Worm (Caenorhabditis elegans) whole organism, young adult: Measurements from ENCODE around the gene abu-4.

ENCODE experiments used
- B0019.2 ChIP-seq: fragments of 200-800 bp; sonication (Bioruptor generic); conservative IDR thresholded peaks from 2 replicates; pipeline ENCODE4 v1.3.6; 2022; ENCODE audit warnings: missing genetic modification reagents, missing genetic modification characterization, missing compliant biosample characterization
- B0261.1 ChIP-seq: sonication (generic microtip); optimal IDR thresholded peaks from 2 replicates; lab custom pipeline; 2016; ENCODE audit warnings: mild to moderate bottlenecking, missing genetic modification characterization, moderate library complexity, missing compliant biosample characterization
- F22D6.2 ChIP-seq: sonication (generic microtip); optimal IDR thresholded peaks from 2 replicates; lab custom pipeline; 2016; ENCODE audit warnings: mild to moderate bottlenecking, missing genetic modification characterization, missing compliant biosample characterization
- F23B12.7 ChIP-seq: sonication (generic microtip); optimal IDR thresholded peaks from 2 replicates; lab custom pipeline; 2017; ENCODE audit warnings: missing genetic modification characterization, mild to moderate bottlenecking, missing compliant biosample characterization, antibody characterized with exemption, moderate library complexity; ENCODE audit not compliant: insufficient read depth
- F33H1.4 ChIP-seq: fragments of 200-800 bp; sonication (Bioruptor generic); IDR thresholded peaks from 2 replicates; pipeline ENCODE4 v1.3.6; 2022; ENCODE audit warnings: missing genetic modification reagents, missing genetic modification characterization, missing compliant biosample characterization
- F52B5.7 ChIP-seq: sonication (generic microtip); optimal IDR thresholded peaks from 2 replicates; lab custom pipeline; 2016; ENCODE audit warnings: mild to moderate bottlenecking, missing genetic modification characterization, missing compliant biosample characterization
- akir-1 ChIP-seq: fragments of 200-800 bp; sonication (Bioruptor generic); optimal IDR thresholded peaks from 2 replicates; lab custom pipeline; 2018; ENCODE audit warnings: mild to moderate bottlenecking, missing genetic modification characterization, moderate library complexity, missing compliant biosample characterization
- cebp-2 ChIP-seq: fragments of 200-800 bp; sonication (Bioruptor generic); IDR thresholded peaks from 2 replicates; pipeline ENCODE4 v1.3.6; 2022; ENCODE audit warnings: missing genetic modification characterization, missing compliant biosample characterization
- ceh-100 ChIP-seq: fragments of 200-800 bp; sonication (Bioruptor generic); IDR thresholded peaks from 2 replicates; pipeline ENCODE4 v1.3.6; 2022; ENCODE audit warnings: missing genetic modification reagents, missing genetic modification characterization, missing compliant biosample characterization
- ceh-27 ChIP-seq: fragments of 200-800 bp; sonication (Bioruptor generic); optimal IDR thresholded peaks from 2 replicates; lab custom pipeline; 2018; ENCODE audit warnings: mild to moderate bottlenecking, missing genetic modification characterization, moderate library complexity, missing compliant biosample characterization
- ceh-40 ChIP-seq: fragments of 200-800 bp; sonication (Bioruptor generic); IDR thresholded peaks from 2 replicates; pipeline ENCODE4 v1.3.6; 2022; ENCODE audit warnings: missing genetic modification characterization, missing compliant biosample characterization
- ceh-58 ChIP-seq: fragments of 200-800 bp; sonication (Bioruptor generic); IDR thresholded peaks from 2 replicates; pipeline ENCODE4 v1.3.6; 2022; ENCODE audit warnings: missing genetic modification characterization, missing compliant biosample characterization
- ceh-79 ChIP-seq: sonication (generic microtip); optimal IDR thresholded peaks from 2 replicates; lab custom pipeline; 2017; ENCODE audit warnings: mild to moderate bottlenecking, missing genetic modification characterization, missing compliant biosample characterization
- efl-1 ChIP-seq: fragments of 150-350 bp; optimal IDR thresholded peaks from 2 replicates; lab custom pipeline; 2014; ENCODE audit warnings: missing biosample characterization, missing genetic modification reagents, missing genetic modification characterization
- egl-18 ChIP-seq: fragments of 200-800 bp; sonication (Bioruptor generic); IDR thresholded peaks from 2 replicates; pipeline ENCODE4 v1.3.6; 2022; ENCODE audit warnings: missing genetic modification reagents, missing genetic modification characterization, missing compliant biosample characterization
- ekl-4 ChIP-seq: fragments of 200-800 bp; sonication (Bioruptor generic); IDR thresholded peaks from 2 replicates; pipeline ENCODE4 v1.3.6; 2022; ENCODE audit warnings: missing genetic modification reagents, missing genetic modification characterization, missing compliant biosample characterization
- hrde-1 ChIP-seq: sonication (generic microtip); optimal IDR thresholded peaks from 2 replicates; lab custom pipeline; 2016; ENCODE audit warnings: missing genetic modification characterization, mild to moderate bottlenecking, missing compliant biosample characterization, moderate library complexity, missing genotype, missing genetic modification reagents, borderline replicate concordance
- mcd-1 ChIP-seq: fragments of 200-800 bp; sonication (Bioruptor generic); IDR thresholded peaks from 2 replicates; pipeline ENCODE4 v1.3.6; 2022; ENCODE audit warnings: missing genetic modification reagents, missing genetic modification characterization, missing compliant biosample characterization
- mxl-1 ChIP-seq: sonication (generic microtip); optimal IDR thresholded peaks from 2 replicates; lab custom pipeline; 2016; ENCODE audit warnings: missing genetic modification characterization, missing compliant biosample characterization
- nfya-2 ChIP-seq: fragments of 200-800 bp; sonication (Bioruptor generic); IDR thresholded peaks from 2 replicates; pipeline ENCODE4 v1.3.6; 2022; ENCODE audit warnings: missing genetic modification reagents, missing genetic modification characterization, missing compliant biosample characterization
- nhr-80 ChIP-seq: sonication (generic microtip); optimal IDR thresholded peaks from 2 replicates; lab custom pipeline; 2016; ENCODE audit warnings: missing genetic modification characterization, missing compliant biosample characterization
- rcor-1 ChIP-seq: fragments of 200-800 bp; sonication (Bioruptor generic); IDR thresholded peaks from 2 replicates; pipeline ENCODE4 v1.3.6; 2022; ENCODE audit warnings: missing genetic modification reagents, missing genetic modification characterization, missing compliant biosample characterization
- rec-8 ChIP-seq, 2 experiments: sonication (generic microtip); optimal IDR thresholded peaks; 2 replicates each; lab custom pipeline; 2016; ENCODE audit warnings: mild to moderate bottlenecking in 2 of 2, missing genetic modification characterization in 2 of 2, missing genetic modification reagents in 2 of 2, missing genotype in 2 of 2, missing biosample characterization in 1 of 2, missing compliant biosample characterization in 1 of 2, moderate library complexity in 1 of 2
- sdz-38 ChIP-seq: sonication (generic microtip); optimal IDR thresholded peaks from 2 replicates; lab custom pipeline; 2016; ENCODE audit warnings: missing genotype, missing genetic modification characterization, missing compliant biosample characterization
- tlf-1 ChIP-seq: fragments of 200-800 bp; sonication (Bioruptor generic); optimal IDR thresholded peaks from 2 replicates; lab custom pipeline; 2018; ENCODE audit warnings: mild to moderate bottlenecking, missing genetic modification characterization, missing compliant biosample characterization
- zfh-2 ChIP-seq: fragments of 200-800 bp; sonication (Bioruptor generic); conservative IDR thresholded peaks from 2 replicates; pipeline ENCODE4 v1.3.6; 2022; ENCODE audit warnings: missing genetic modification reagents, missing genetic modification characterization, missing compliant biosample characterization
- zim-3 ChIP-seq: sonication (generic microtip); optimal IDR thresholded peaks from 2 replicates; lab custom pipeline; 2017; ENCODE audit warnings: mild to moderate bottlenecking, missing genetic modification characterization, moderate library complexity, missing compliant biosample characterization
- ztf-26 ChIP-seq: sonication (generic microtip); optimal IDR thresholded peaks from 2 replicates; lab custom pipeline; 2017; ENCODE audit warnings: missing genetic modification characterization, missing compliant biosample characterization
- ztf-28 ChIP-seq: fragments of 200-800 bp; sonication (Bioruptor generic); IDR thresholded peaks from 2 replicates; pipeline ENCODE4 v1.3.6; 2022; ENCODE audit warnings: missing genetic modification reagents, missing genetic modification characterization, missing compliant biosample characterization
- ztf-3 ChIP-seq: fragments of 200-800 bp; sonication (Bioruptor generic); optimal IDR thresholded peaks from 2 replicates; lab custom pipeline; 2018; ENCODE audit warnings: mild to moderate bottlenecking, missing genetic modification characterization, missing compliant biosample characterization

The abu-4 gene

DNA sequence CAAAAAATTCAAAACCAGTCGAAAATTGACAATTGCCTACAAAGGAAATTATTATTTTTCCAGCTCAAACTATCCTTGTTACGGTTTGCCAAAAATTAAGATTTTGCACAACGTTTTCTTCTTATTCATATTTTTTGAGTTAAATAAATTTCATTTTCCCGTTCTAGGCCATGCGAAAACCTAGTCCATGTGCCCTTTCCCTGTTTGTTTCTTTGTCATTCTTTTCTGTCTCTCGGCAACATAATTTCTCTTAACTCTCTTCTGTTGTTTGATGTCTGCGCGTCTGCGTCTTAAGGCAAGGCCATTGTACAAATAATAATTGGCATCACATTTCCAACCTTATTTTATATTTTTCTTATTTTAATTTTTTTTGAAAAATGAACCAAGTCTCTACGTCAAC lies 6.9 kb downstream of the abu-4 start, which contains the start of gene nhr-228 (continued):
- TF ChIP-seq ztf-26 (tag; lab: Kevin White, UChicago) (no peak), ztf-3 (GFP tag; lab: Kevin White, UChicago) (no peak), nfya-2 (GFP tag; lab: Robert Waterston, UW) (no peak), ceh-79 (no peak), mxl-1 (no peak), ekl-4 (GFP tag; lab: Robert Waterston, UW) (no peak), zfh-2 (GFP tag; lab: Robert Waterston, UW) (no peak), F22D6.2 (tag; lab: Kevin White, UChicago) (no peak), zim-3 (no peak), F23B12.7 (no peak), efl-1 (GFP tag; lab: Kevin White, UChicago) (no peak)

ce11 chrV:2285107-2285506 lies 10.5 kb downstream of the abu-4 start, which contains the start of gene nhr-227:
TSS of gene nhr-227 (plus strand) at chrV:2285432.
- TF ChIP-seq akir-1 (GFP tag; lab: Kevin White, UChicago) (no peak), ceh-100 (no peak), ztf-26 (tag; lab: Kevin White, UChicago) (no peak), ceh-27 (GFP tag; lab: Kevin White, UChicago) (no peak)
- TF ChIP-seq, all 124 proteins: peak for 0

ce11 chrV:2290329-2290728 lies 15.7 kb downstream of the abu-4 start, which contains the start of gene nhr-225:
TSS of gene nhr-225 (minus strand) at chrV:2290474.
- TF ChIP-seq egl-18 (no peak), B0019.2 (GFP tag; lab: Robert Waterston, UW) (no peak), tlf-1 (GFP tag; lab: Kevin White, UChicago) (no peak), sdz-38 (tag; lab: Kevin White, UChicago) (no peak), cebp-2 (GFP tag; lab: Robert Waterston, UW) (no peak), rec-8 (tag; optimal IDR thresholded peaks at IDR 0.05; lab: Kevin White, UChicago) (no peak), B0261.1 (tag; lab: Kevin White, UChicago) (no peak), hrde-1 (tag; lab: Kevin White, UChicago) (no peak), ztf-26 (tag; lab: Kevin White, UChicago) (no peak), ceh-40 (GFP tag; lab: Robert Waterston, UW) (no peak), ceh-58 (GFP tag; lab: Robert Waterston, UW) (no peak)

DNA sequence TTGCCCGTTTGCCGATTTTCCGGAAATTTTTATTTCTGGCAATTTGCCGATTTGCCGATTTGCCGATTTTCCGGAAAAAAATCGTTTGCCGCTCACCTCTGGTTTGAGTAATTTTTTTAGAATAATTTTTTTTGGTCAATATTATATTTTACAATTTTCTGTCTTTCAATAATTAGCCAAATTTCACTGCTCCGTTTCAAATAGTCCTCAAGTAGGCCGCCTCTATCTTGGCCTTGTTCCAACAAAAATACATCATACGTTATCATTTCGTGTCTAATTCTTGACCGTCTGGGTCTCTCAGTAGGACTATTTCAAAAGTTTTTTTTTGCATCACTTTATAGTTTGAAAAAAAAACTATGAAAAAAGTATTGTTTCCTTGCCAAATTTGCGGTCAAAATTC lies 17.6 kb downstream of the abu-4 start, which contains the start of gene nhr-115:
nhr-115 (plus strand) TSS at position 301 of the 400 bp plus-strand sequence.
- TF ChIP-seq F52B5.7 (tag; lab: Kevin White, UChicago) (no peak), nhr-80 (tag; lab: Kevin White, UChicago) (peak; percentile 29)

DNA sequence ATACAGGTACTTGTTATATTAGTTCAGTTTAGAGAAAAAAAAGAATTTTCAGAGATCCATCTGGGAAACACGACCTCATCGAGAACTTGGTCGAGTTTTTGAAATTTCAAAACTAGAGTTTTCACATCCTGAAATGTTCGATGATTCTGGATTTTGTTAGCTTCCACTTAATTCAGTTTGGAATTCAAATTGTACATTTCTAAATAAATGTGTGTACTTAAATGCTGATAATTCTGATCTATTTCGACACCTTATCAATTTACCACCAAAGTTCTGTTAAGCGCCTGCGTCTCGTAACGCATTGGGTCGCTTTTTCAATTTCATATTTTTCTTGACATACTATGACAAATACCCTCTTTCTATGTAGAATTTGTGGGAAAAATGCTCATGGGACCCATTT lies 19.9 kb downstream of the abu-4 start, which contains the start of gene nhr-226:
nhr-226 (plus strand) TSS at position 301 of the 400 bp plus-strand sequence.
- peak; percentile 43 for TF ChIP-seq nhr-80 (tag; lab: Kevin White, UChicago)
- TF ChIP-seq F33H1.4 (GFP tag; lab: Robert Waterston, UW): no peak

DNA sequence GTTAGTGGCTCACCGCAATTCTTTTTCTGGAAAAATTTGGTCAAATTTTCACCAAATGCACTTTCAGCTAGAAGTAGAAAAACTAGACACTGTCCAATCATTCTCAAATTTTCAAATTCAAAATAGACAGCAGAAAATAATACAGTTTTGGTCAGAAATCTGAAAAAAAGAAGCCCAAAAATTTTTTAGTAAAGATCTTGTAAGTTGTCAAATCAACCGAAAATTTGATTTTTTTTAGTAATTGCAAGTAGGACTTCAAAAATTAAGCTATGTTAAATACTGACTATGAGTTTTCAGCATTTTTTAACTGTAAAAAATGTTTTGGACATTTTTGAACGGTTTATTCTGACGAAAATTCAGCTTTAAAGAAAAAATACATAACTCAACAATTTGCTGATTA lies 26.3 kb downstream of the abu-4 start, which contains the start of gene Y19D10B.8:
Y19D10B.8 (minus strand) TSS at position 101 of the 400 bp plus-strand sequence.
- TF ChIP-seq B0261.1 (tag; lab: Kevin White, UChicago) (no peak), zfh-2 (GFP tag; lab: Robert Waterston, UW) (no peak), hrde-1 (tag; lab: Kevin White, UChicago) (no peak), rcor-1 (no peak), nfya-2 (GFP tag; lab: Robert Waterston, UW) (no peak), mcd-1 (GFP tag; lab: Robert Waterston, UW) (no peak), ztf-28 (GFP tag; lab: Robert Waterston, UW) (no peak)
